Fruit fly (Drosophila melanogaster): ENCODE measurements around the gene spict.

Gene spict

dm6 chr2L:12704418-12704920 lies at the start of gene spict, which contains the start of gene CG5776 (continued):
- TF ChIP-seq ap (GFP tag; IDR thresholded peaks at IDR 0.05) (peak; percentile 56; the same call in 1 of the 2 replicates), onecut (GFP tag; IDR thresholded peaks at IDR 0.05) (peak; percentile 35), ase (GFP tag; IDR thresholded peaks at IDR 0.05) (peak; percentile 62; the same call in 2 of the 3 replicates), CG12236 (GFP tag; optimal IDR thresholded peaks at IDR 0.05) (no peak), CG10267 (tag; optimal IDR thresholded peaks at IDR 0.05) (peak; percentile 87), CG15601 (tag; optimal IDR thresholded peaks at IDR 0.05) (peak; percentile 85), CG18764 (GFP tag; optimal IDR thresholded peaks at IDR 0.05) (no peak), ac (GFP tag; optimal IDR thresholded peaks at IDR 0.05) (no peak), Mad (GFP tag; optimal IDR thresholded peaks at IDR 0.05) (peak; percentile 70), CG34422 (GFP tag; IDR thresholded peaks at IDR 0.05) (peak; percentile 91), CG3163 (GFP tag; optimal IDR thresholded peaks at IDR 0.05) (no peak), nau (GFP tag; optimal IDR thresholded peaks at IDR 0.05) (no peak), sisA (GFP tag; IDR thresholded peaks at IDR 0.05) (peak; percentile 30; the same call in 1 of the 2 replicates), CG14441 (GFP tag; IDR thresholded peaks at IDR 0.05) (peak; percentile 84), CG5245 (GFP tag; optimal IDR thresholded peaks at IDR 0.05) (no peak), BEAF-32 (GFP tag; optimal IDR thresholded peaks at IDR 0.05) (peak; percentile 61), CG33213 (GFP tag; optimal IDR thresholded peaks at IDR 0.05) (no peak), B-H2 (GFP tag; optimal IDR thresholded peaks at IDR 0.05) (peak; percentile 82), hb (GFP tag; IDR thresholded peaks at IDR 0.05; ENCODE audit: partially characterized antibody) (no peak), maf-S (GFP tag; optimal IDR thresholded peaks at IDR 0.05) (peak; percentile 22), Ets65A (GFP tag) (peak; percentile 24), Drgx (GFP tag; IDR thresholded peaks at IDR 0.05) (peak; percentile 68), CG13424 (tag; optimal IDR thresholded peaks at IDR 0.05) (peak; percentile 86), sens (GFP tag) (peak; percentile 79), sens-2 (GFP tag; IDR thresholded peaks at IDR 0.05) (0 out of 2 replicates have a peak, but pooled peaks have one; percentile 31), Fer1 (GFP tag; optimal IDR thresholded peaks at IDR 0.05) (peak; percentile 70), CG3407 (GFP tag; optimal IDR thresholded peaks at IDR 0.05) (peak; percentile 70), rib (GFP tag; IDR thresholded peaks at IDR 0.05) (peak; percentile 75), ken (GFP tag; IDR thresholded peaks at IDR 0.05) (peak; percentile 87), NfI (GFP tag; optimal IDR thresholded peaks at IDR 0.05) (peak; percentile 88), CG7357 (GFP tag; IDR thresholded peaks at IDR 0.05) (peak; percentile 45; the same call in 1 of the 3 replicates), Adf1 (GFP tag; IDR thresholded peaks at IDR 0.05) (peak; percentile 65), chif (GFP tag; optimal IDR thresholded peaks at IDR 0.05) (peak in 1 of 2 experiments; percentile 10), Neu2 (GFP tag; optimal IDR thresholded peaks at IDR 0.05; ENCODE audit: borderline replicate concordance) (no peak), CG13287 (GFP tag; IDR thresholded peaks at IDR 0.05; ENCODE audit: partially characterized antibody) (peak; percentile 62; the same call in 1 of the 2 replicates), sim (GFP tag; IDR thresholded peaks at IDR 0.05) (0 out of 2 replicates have a peak, but pooled peaks have one; percentile 22), grn (GFP tag; optimal IDR thresholded peaks at IDR 0.05) (peak; percentile 26), CG4820 (GFP tag; optimal IDR thresholded peaks at IDR 0.05) (peak; percentile 33), Bteb2 (GFP tag; optimal IDR thresholded peaks at IDR 0.05) (no peak), schlank (tag; optimal IDR thresholded peaks at IDR 0.05) (peak; percentile 53), slp2 (GFP tag; optimal IDR thresholded peaks at IDR 0.05) (peak; percentile 18), CG17186 (GFP tag; optimal IDR thresholded peaks at IDR 0.05) (peak; percentile 37), tll (GFP tag; optimal IDR thresholded peaks at IDR 0.05) (peak in 1 of 2 experiments; percentile 70), ind (GFP tag; optimal IDR thresholded peaks at IDR 0.05) (peak; percentile 51), Tbp (GFP tag; optimal IDR thresholded peaks at IDR 0.05) (no peak), cato (GFP tag; optimal IDR thresholded peaks at IDR 0.05; ENCODE audit: borderline replicate concordance) (peak; percentile 4), pita (GFP tag; optimal IDR thresholded peaks at IDR 0.05) (no peak), CG11723 (GFP tag; optimal IDR thresholded peaks at IDR 0.05) (no peak), Atf6 (GFP tag; IDR thresholded peaks at IDR 0.05) (peak; percentile 84), Side (GFP tag; optimal IDR thresholded peaks at IDR 0.05) (no peak), nom (GFP tag; optimal IDR thresholded peaks at IDR 0.05) (peak; percentile 48)
